Worm (Caenorhabditis elegans) whole organism, L3 larva: Measurements from ENCODE around the gene tost-1.

Experiments
- R02D3.7 ChIP-seq: fragments of 150-350 bp; optimal IDR thresholded peaks from 2 replicates; lab custom pipeline; 2014; ENCODE audit warnings: missing biosample characterization, missing genetic modification characterization
- ZK546.5 ChIP-seq: sonication (generic microtip); optimal IDR thresholded peaks from 2 replicates; lab custom pipeline; 2017; ENCODE audit warnings: missing biosample characterization, missing genetic modification characterization
- ama-1 ChIP-seq: fragments of 150-350 bp; optimal IDR thresholded peaks from 2 replicates; lab custom pipeline; 2018
- ceh-16 ChIP-seq: sonication (generic microtip); optimal IDR thresholded peaks from 2 replicates; lab custom pipeline; 2017; ENCODE audit warnings: missing biosample characterization, missing genetic modification characterization
- ceh-9 ChIP-seq: sonication (generic microtip); optimal IDR thresholded peaks from 2 replicates; lab custom pipeline; 2018; ENCODE audit warnings: missing biosample characterization, missing genetic modification characterization
- daf-12 ChIP-seq: fragments of 150-350 bp; optimal IDR thresholded peaks from 2 replicates; lab custom pipeline; 2014; ENCODE audit warnings: missing biosample characterization, missing genetic modification reagents, missing genetic modification characterization
- egl-27 ChIP-seq: sonication (generic microtip); optimal IDR thresholded peaks from 4 replicates; lab custom pipeline; 2017; ENCODE audit warnings: missing biosample characterization, missing genetic modification reagents, missing genetic modification characterization
- egl-5 ChIP-seq: fragments of 150-350 bp; optimal IDR thresholded peaks from 2 replicates; lab custom pipeline; 2017; ENCODE audit warnings: missing biosample characterization, missing genetic modification reagents, missing genetic modification characterization, inconsistent platforms
- elt-2 ChIP-seq: sonication (generic microtip); optimal IDR thresholded peaks from 2 replicates; lab custom pipeline; 2016; ENCODE audit warnings: missing genetic modification reagents, mild to moderate bottlenecking, missing genetic modification characterization, missing compliant biosample characterization
- elt-3 ChIP-seq, 3 experiments: fragments of 150-350 bp in 1 of 3; sonication (generic microtip) in 2 of 3; optimal IDR thresholded peaks; 2 replicates in 2 of 3; 4 replicates in 1 of 3; lab custom pipeline; 2014 to 2017; ENCODE audit warnings: missing biosample characterization in 3 of 3, missing genetic modification characterization in 3 of 3
- fkh-10 ChIP-seq: sonication (generic microtip); optimal IDR thresholded peaks from 2 replicates; lab custom pipeline; 2017; ENCODE audit warnings: missing biosample characterization, missing genetic modification reagents, missing genetic modification characterization
- hmg-11 ChIP-seq: sonication (generic microtip); optimal IDR thresholded peaks from 2 replicates; lab custom pipeline; 2016; ENCODE audit warnings: missing genetic modification characterization, missing compliant biosample characterization
- lin-39 ChIP-seq: fragments of 150-350 bp; optimal IDR thresholded peaks from 2 replicates; lab custom pipeline; 2018; ENCODE audit warnings: missing biosample characterization, missing genetic modification reagents, missing genetic modification characterization
- lsy-12 ChIP-seq: sonication (generic microtip); optimal IDR thresholded peaks from 2 replicates; lab custom pipeline; 2016; ENCODE audit warnings: mild to moderate bottlenecking, missing genetic modification characterization, missing compliant biosample characterization
- mdl-1 ChIP-seq: fragments of 150-350 bp; optimal IDR thresholded peaks from 2 replicates; lab custom pipeline; 2014; ENCODE audit warnings: missing biosample characterization, missing genetic modification characterization
- mml-1 ChIP-seq: fragments of 150-350 bp; sonication (generic microtip); optimal IDR thresholded peaks from 3 replicates; lab custom pipeline; 2014; ENCODE audit warnings: missing biosample characterization, missing genetic modification characterization
- nfya-1 ChIP-seq: sonication (generic microtip); optimal IDR thresholded peaks from 2 replicates; lab custom pipeline; 2017; ENCODE audit warnings: missing genetic modification characterization, mild to moderate bottlenecking, missing compliant biosample characterization, antibody characterized with exemption, moderate library complexity; ENCODE audit not compliant: insufficient read depth
- nhr-11 ChIP-seq: fragments of 150-350 bp; optimal IDR thresholded peaks from 2 replicates; lab custom pipeline; 2014; ENCODE audit warnings: missing biosample characterization, missing genetic modification characterization
- nhr-12 ChIP-seq: fragments of 150-350 bp; optimal IDR thresholded peaks from 2 replicates; lab custom pipeline; 2014; ENCODE audit warnings: missing biosample characterization, missing genetic modification characterization
- nhr-23 ChIP-seq: fragments of 150-350 bp; optimal IDR thresholded peaks from 2 replicates; lab custom pipeline; 2014; ENCODE audit warnings: missing biosample characterization, missing genetic modification reagents, missing genetic modification characterization
- nhr-237 ChIP-seq: fragments of 150-350 bp; optimal IDR thresholded peaks from 2 replicates; lab custom pipeline; 2014; ENCODE audit warnings: missing biosample characterization, missing genetic modification characterization
- nhr-25 ChIP-seq: sonication (generic microtip); optimal IDR thresholded peaks from 2 replicates; lab custom pipeline; 2017; ENCODE audit warnings: missing biosample characterization, missing genetic modification characterization
- nhr-28 ChIP-seq: fragments of 150-350 bp; optimal IDR thresholded peaks from 2 replicates; lab custom pipeline; 2014; ENCODE audit warnings: missing biosample characterization, missing genetic modification characterization
- nhr-43 ChIP-seq: sonication (generic microtip); optimal IDR thresholded peaks from 2 replicates; lab custom pipeline; 2016; ENCODE audit warnings: mild to moderate bottlenecking, missing genetic modification characterization, missing compliant biosample characterization; ENCODE audit not compliant: poor library complexity, severe bottlenecking
- nhr-67 ChIP-seq: fragments of 150-350 bp; optimal IDR thresholded peaks from 2 replicates; lab custom pipeline; 2014; ENCODE audit warnings: missing biosample characterization, missing genetic modification characterization
- nhr-76 ChIP-seq: fragments of 150-350 bp; sonication (generic microtip); optimal IDR thresholded peaks from 5 replicates; lab custom pipeline; 2014; ENCODE audit warnings: missing biosample characterization, missing genetic modification characterization
- nhr-77 ChIP-seq: fragments of 150-350 bp; optimal IDR thresholded peaks from 2 replicates; lab custom pipeline; 2014; ENCODE audit warnings: missing biosample characterization, missing genetic modification characterization
- pha-4 ChIP-seq: fragments of 150-350 bp; optimal IDR thresholded peaks from 2 replicates; lab custom pipeline; 2014; ENCODE audit warnings: missing biosample characterization, missing genetic modification reagents, missing genetic modification characterization
- pqm-1 ChIP-seq: fragments of 150-350 bp; optimal IDR thresholded peaks from 2 replicates; lab custom pipeline; 2017; ENCODE audit warnings: missing biosample characterization, missing genetic modification characterization, inconsistent platforms
- skn-1 ChIP-seq: fragments of 150-350 bp; optimal IDR thresholded peaks from 2 replicates; lab custom pipeline; 2014; ENCODE audit warnings: missing biosample characterization, missing genetic modification characterization
- snpc-4 ChIP-seq: fragments of 150-350 bp; optimal IDR thresholded peaks from 2 replicates; lab custom pipeline; 2014; ENCODE audit warnings: missing biosample characterization, missing genetic modification characterization
- tbx-2 ChIP-seq: sonication (generic microtip); optimal IDR thresholded peaks from 2 replicates; lab custom pipeline; 2016; ENCODE audit warnings: mild to moderate bottlenecking, missing genetic modification characterization, missing compliant biosample characterization
- unc-62 ChIP-seq: fragments of 150-350 bp; sonication (generic microtip); optimal IDR thresholded peaks from 4 replicates; lab custom pipeline; 2014; ENCODE audit warnings: missing biosample characterization, missing genetic modification reagents, missing genetic modification characterization
- ztf-11 ChIP-seq: fragments of 150-350 bp; optimal IDR thresholded peaks from 2 replicates; lab custom pipeline; 2014; ENCODE audit warnings: missing biosample characterization, missing genetic modification characterization
- ztf-4 ChIP-seq: fragments of 150-350 bp; optimal IDR thresholded peaks from 2 replicates; lab custom pipeline; 2014; ENCODE audit warnings: missing biosample characterization, missing genetic modification characterization

tost-1 gene

DNA sequence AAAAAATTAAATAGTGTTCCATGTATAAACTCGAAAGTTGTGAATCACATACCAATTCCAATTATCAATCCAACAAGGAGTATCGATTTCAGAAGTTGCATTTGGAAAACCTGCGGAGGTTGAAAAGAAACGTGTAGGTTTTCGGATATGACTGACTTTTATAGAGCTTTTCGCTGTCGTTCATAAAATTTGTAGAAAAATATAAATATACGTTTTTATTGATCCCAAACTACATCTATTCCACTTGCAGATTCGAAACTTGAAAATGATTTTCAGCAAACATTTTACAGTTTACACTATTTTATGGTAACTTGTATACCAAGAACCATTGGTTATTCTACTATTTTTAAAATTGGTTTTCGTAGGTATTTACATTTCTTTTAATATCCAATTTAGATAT is 35.9 kb downstream of the tost-1 start, which contains the start of gene clec-156:
clec-156 (minus strand) TSS at position 101 of the 400 bp plus-strand sequence.
- no peak for TF ChIP-seq nhr-28 (tag; lab: Kevin White, UChicago)
- TF ChIP-seq ceh-9 (tag; lab: Kevin White, UChicago), result no peak
- TF ChIP-seq daf-12, result no peak
- no peak for TF ChIP-seq ama-1 (lab: Kevin White, UChicago)
- TF ChIP-seq egl-27 (tag; lab: Kevin White, UChicago), result no peak
- no peak for TF ChIP-seq unc-62 (GFP tag; lab: Kevin White, UChicago)
- TF ChIP-seq elt-2 (tag; lab: Kevin White, UChicago), result no peak
- TF ChIP-seq fkh-10 (GFP tag; lab: Kevin White, UChicago), result no peak
- no peak for TF ChIP-seq nhr-77 (tag; lab: Kevin White, UChicago)
- no peak for TF ChIP-seq nfya-1
- TF ChIP-seq mml-1 (tag; lab: Kevin White, UChicago), result no peak
- TF ChIP-seq lsy-12, result no peak
- TF ChIP-seq snpc-4 (tag; lab: Kevin White, UChicago), result no peak
- no peak for TF ChIP-seq skn-1 (tag; lab: Kevin White, UChicago)
- TF ChIP-seq ceh-16 (tag; lab: Kevin White, UChicago), result no peak
- no peak for TF ChIP-seq nhr-237 (tag; lab: Kevin White, UChicago)
- no peak for TF ChIP-seq nhr-43 (tag; lab: Kevin White, UChicago)
- TF ChIP-seq pha-4 (tag; lab: Kevin White, UChicago), result no peak
- TF ChIP-seq egl-5 (tag; lab: Kevin White, UChicago), result no peak

DNA sequence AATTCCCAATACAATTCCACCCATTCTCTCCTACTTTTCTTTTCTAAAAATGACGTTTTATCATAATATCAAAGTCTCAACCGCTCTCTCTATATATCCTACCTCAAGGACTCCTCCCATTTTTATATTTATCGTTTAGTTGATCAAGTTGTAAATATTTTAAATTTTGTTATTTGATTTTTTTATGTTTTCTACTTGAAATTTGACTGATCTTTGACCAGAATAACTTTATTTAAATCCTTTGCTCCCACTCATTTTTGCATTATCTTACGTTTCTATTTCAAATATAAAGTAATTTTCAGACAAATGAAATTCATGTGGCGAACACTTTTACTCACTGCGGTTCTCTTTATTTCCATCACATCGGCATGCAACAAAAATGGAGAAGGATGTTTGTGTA is 40.7 kb downstream of the tost-1 start, which contains the start of the genes acbp-7 and F26A1.19:
acbp-7 (plus strand) TSS at position 301 of the 400 bp plus-strand sequence.
F26A1.19 (plus strand) TSS at position 303 of the 400 bp plus-strand sequence.
- no peak for TF ChIP-seq ceh-16 (tag; lab: Kevin White, UChicago)
- TF ChIP-seq nhr-77 (tag; lab: Kevin White, UChicago), result no peak
- no peak for TF ChIP-seq ama-1 (lab: Kevin White, UChicago)
- no peak for TF ChIP-seq nhr-11 (tag; lab: Kevin White, UChicago)
- TF ChIP-seq lin-39 (tag; lab: Kevin White, UChicago), result no peak
- no peak for TF ChIP-seq tbx-2 (tag; lab: Kevin White, UChicago)

DNA sequence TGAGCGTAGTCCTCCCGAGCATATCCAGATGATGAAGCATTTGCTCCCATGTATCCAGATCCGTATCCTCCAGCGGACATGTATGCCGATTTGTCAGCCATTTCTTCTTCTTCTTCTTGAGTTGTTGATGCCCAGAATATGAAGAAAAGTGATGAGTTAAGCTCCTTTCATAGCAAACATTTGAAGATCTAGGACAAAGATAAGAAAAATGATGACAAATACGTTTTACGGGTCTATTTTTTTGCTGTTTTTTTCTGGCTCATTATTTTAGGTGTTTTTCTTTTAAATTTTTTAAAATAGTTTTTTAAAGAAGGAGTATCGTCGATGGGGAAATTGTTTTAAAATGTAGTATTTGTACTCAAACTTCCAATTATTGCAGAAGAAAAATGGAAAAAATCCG is 47.9 kb downstream of the tost-1 start, which contains the start of gene nspd-9:
nspd-9 (minus strand) TSS at position 101 of the 400 bp plus-strand sequence.
- TF ChIP-seq nhr-12 (tag; lab: Kevin White, UChicago), result no peak
- TF ChIP-seq, all 47 proteins: peak for 0

- TF ChIP-seq lin-39 (tag; lab: Kevin White, UChicago) (no peak), R02D3.7 (tag; lab: Kevin White, UChicago) (no peak), ztf-4 (tag; lab: Kevin White, UChicago) (no peak), pha-4 (tag; lab: Kevin White, UChicago) (no peak), elt-3 (tag; optimal IDR thresholded peaks at IDR 0.05; lab: Kevin White, UChicago) (no peak), nhr-67 (no peak), pqm-1 (no peak), hmg-11 (tag; lab: Kevin White, UChicago) (no peak), skn-1 (tag; lab: Kevin White, UChicago) (no peak), nhr-28 (tag; lab: Kevin White, UChicago) (no peak), nhr-76 (no peak), ZK546.5 (no peak), egl-27 (tag; lab: Kevin White, UChicago) (no peak), nhr-77 (tag; lab: Kevin White, UChicago) (no peak), nhr-237 (tag; lab: Kevin White, UChicago) (no peak), snpc-4 (tag; lab: Kevin White, UChicago) (no peak), nhr-25 (no peak), nhr-23 (tag; lab: Kevin White, UChicago) (no peak), mdl-1 (tag; lab: Kevin White, UChicago) (no peak), ztf-11 (tag; lab: Kevin White, UChicago) (no peak)
These were observed 48.7 kb downstream of the tost-1 start, which contains the start of gene F26A1.9 for ce11 chrIII:4829440-4829839. F26A1.9 (minus strand) TSS chrIII:4829540.
